Worm (Caenorhabditis elegans) whole organism, L4 larva: ENCODE results near the gene F07C3.16.

Experiments
- D1046.2 ChIP-seq: fragments of 200-800 bp; sonication (Bioruptor generic); IDR thresholded peaks from 2 replicates; pipeline ENCODE4 v1.3.6; 2022; ENCODE audit warnings: missing genetic modification characterization, missing compliant biosample characterization
- F10B5.3 ChIP-seq: sonication (generic microtip); optimal IDR thresholded peaks from 2 replicates; lab custom pipeline; 2016; ENCODE audit warnings: mild to moderate bottlenecking, missing genetic modification characterization, missing compliant biosample characterization
- R02D3.7 ChIP-seq: fragments of 150-350 bp; sonication (generic microtip); optimal IDR thresholded peaks from 3 replicates; lab custom pipeline; 2014; ENCODE audit warnings: missing biosample characterization, missing genetic modification characterization
- T26A8.4 ChIP-seq: fragments of 200-800 bp; sonication (Bioruptor generic); IDR thresholded peaks from 2 replicates; pipeline ENCODE4 v1.3.6; 2022; ENCODE audit warnings: missing genetic modification characterization, missing compliant biosample characterization
- Y48G9A.11 ChIP-seq: fragments of 200-800 bp; sonication (Bioruptor generic); IDR thresholded peaks from 2 replicates; pipeline ENCODE4 v1.3.6; 2022; ENCODE audit warnings: missing genetic modification reagents, missing genetic modification characterization, missing compliant biosample characterization
- ZK337.2 ChIP-seq: fragments of 200-800 bp; sonication (Bioruptor generic); IDR thresholded peaks from 2 replicates; pipeline ENCODE4 v1.3.6; 2022; ENCODE audit warnings: missing genetic modification reagents, missing genetic modification characterization, missing compliant biosample characterization
- aha-1 ChIP-seq: fragments of 150-350 bp; peaks from one replicate; lab custom pipeline; 2014; ENCODE audit warnings: missing biosample characterization, missing genetic modification characterization
- ama-1 ChIP-seq: fragments of 150-350 bp; optimal IDR thresholded peaks from 2 replicates; lab custom pipeline; 2014; ENCODE audit warnings: inconsistent platforms, mixed read lengths
- arid-1 ChIP-seq: fragments of 200-800 bp; sonication (Bioruptor generic); conservative IDR thresholded peaks from 2 replicates; pipeline ENCODE4 v1.3.6; 2022; ENCODE audit warnings: missing genetic modification reagents, missing genetic modification characterization, missing compliant biosample characterization
- ceh-20 ChIP-seq: fragments of 200-800 bp; sonication (Bioruptor generic); IDR thresholded peaks from 2 replicates; pipeline ENCODE4 v1.3.6; 2022; ENCODE audit warnings: missing genetic modification reagents, missing genetic modification characterization, missing compliant biosample characterization
- ceh-28 ChIP-seq: fragments of 150-350 bp; optimal IDR thresholded peaks from 2 replicates; lab custom pipeline; 2014; ENCODE audit warnings: missing biosample characterization, missing genetic modification reagents, missing genetic modification characterization
- ces-1 ChIP-seq: fragments of 150-350 bp; sonication (generic microtip); optimal IDR thresholded peaks from 4 replicates; lab custom pipeline; 2014; ENCODE audit warnings: missing biosample characterization, missing genetic modification reagents, missing genetic modification characterization
- cey-2 ChIP-seq: sonication (generic microtip); optimal IDR thresholded peaks from 3 replicates; lab custom pipeline; 2017; ENCODE audit warnings: missing genetic modification characterization, mild to moderate bottlenecking, missing compliant biosample characterization, antibody characterized with exemption, borderline replicate concordance; ENCODE audit not compliant: insufficient read depth
- daf-12 ChIP-seq: fragments of 150-350 bp; optimal IDR thresholded peaks from 2 replicates; lab custom pipeline; 2014; ENCODE audit warnings: missing biosample characterization, missing genetic modification reagents, missing genetic modification characterization
- daf-16 ChIP-seq, 3 experiments: sonication (generic microtip); optimal IDR thresholded peaks; 2 replicates each; lab custom pipeline; 2016 to 2017; ENCODE audit warnings: missing genetic modification characterization in 3 of 3, missing genetic modification reagents in 3 of 3, mild to moderate bottlenecking in 2 of 3, missing compliant biosample characterization in 2 of 3, missing biosample characterization in 1 of 3, moderate library complexity in 1 of 3
- daf-19 ChIP-seq: fragments of 200-800 bp; sonication (Bioruptor generic); conservative IDR thresholded peaks from 2 replicates; pipeline ENCODE4 v1.3.6; 2022; ENCODE audit warnings: missing genetic modification characterization, missing compliant biosample characterization
- dmd-9 ChIP-seq: fragments of 200-800 bp; sonication (Bioruptor generic); IDR thresholded peaks from 2 replicates; pipeline ENCODE4 v1.3.6; 2022; ENCODE audit warnings: missing genetic modification reagents, missing genetic modification characterization, missing compliant biosample characterization
- dpl-1 ChIP-seq: fragments of 150-350 bp; optimal IDR thresholded peaks from 2 replicates; lab custom pipeline; 2014; ENCODE audit warnings: missing biosample characterization, missing genetic modification reagents, missing genetic modification characterization
- dve-1 ChIP-seq: sonication (generic microtip); optimal IDR thresholded peaks from 2 replicates; lab custom pipeline; 2017; ENCODE audit warnings: antibody characterized with exemption, mild to moderate bottlenecking, missing genetic modification characterization, missing compliant biosample characterization; ENCODE audit not compliant: insufficient read depth
- egl-43 ChIP-seq: fragments of 200-800 bp; sonication (Bioruptor generic); IDR thresholded peaks from 2 replicates; pipeline ENCODE4 v1.3.6; 2022; ENCODE audit warnings: missing genetic modification reagents, missing genetic modification characterization, missing compliant biosample characterization
- fos-1 ChIP-seq: fragments of 150-350 bp; optimal IDR thresholded peaks from 2 replicates; lab custom pipeline; 2014; ENCODE audit warnings: missing biosample characterization, missing genetic modification characterization
- hif-1 ChIP-seq, 2 experiments: sonication (generic microtip); optimal IDR thresholded peaks; 2 replicates each; lab custom pipeline; 2016 to 2017; ENCODE audit warnings: missing compliant biosample characterization in 2 of 2, missing genetic modification characterization in 2 of 2, missing genetic modification reagents in 2 of 2, missing genotype in 2 of 2, mild to moderate bottlenecking in 1 of 2
- hlh-11 ChIP-seq: fragments of 200-800 bp; sonication (Bioruptor generic); optimal IDR thresholded peaks from 2 replicates; lab custom pipeline; 2018; ENCODE audit warnings: mild to moderate bottlenecking, missing genetic modification characterization, missing compliant biosample characterization
- hlh-30 ChIP-seq: sonication (generic microtip); optimal IDR thresholded peaks from 2 replicates; lab custom pipeline; 2017; ENCODE audit warnings: antibody characterized with exemption, mild to moderate bottlenecking, missing genetic modification characterization, missing compliant biosample characterization; ENCODE audit not compliant: insufficient read depth
- hmg-1.1 ChIP-seq: fragments of 200-800 bp; sonication (Bioruptor generic); IDR thresholded peaks from 2 replicates; pipeline ENCODE4 v1.3.6; 2022; ENCODE audit warnings: missing genetic modification reagents, missing genetic modification characterization, missing compliant biosample characterization
- lin-38 ChIP-seq: fragments of 200-800 bp; sonication (Bioruptor generic); IDR thresholded peaks from 2 replicates; pipeline ENCODE4 v1.3.6; 2022; ENCODE audit warnings: missing genetic modification reagents, missing genetic modification characterization, missing compliant biosample characterization
- lir-3 ChIP-seq: sonication (generic microtip); optimal IDR thresholded peaks from 2 replicates; lab custom pipeline; 2016; ENCODE audit warnings: mild to moderate bottlenecking, missing genetic modification characterization, missing compliant biosample characterization
- lsy-2 ChIP-seq, 2 experiments: fragments of 150-350 bp in 1 of 2; sonication (generic microtip) in 1 of 2; optimal IDR thresholded peaks; 2 replicates each; lab custom pipeline; 2014 to 2017; ENCODE audit warnings: missing biosample characterization in 2 of 2, missing genetic modification characterization in 2 of 2
- mep-1 ChIP-seq: fragments of 150-350 bp; sonication (generic microtip); optimal IDR thresholded peaks from 3 replicates; lab custom pipeline; 2014; ENCODE audit warnings: missing biosample characterization, missing genetic modification characterization
- mes-2 ChIP-seq: sonication (generic microtip); optimal IDR thresholded peaks from 2 replicates; lab custom pipeline; 2016; ENCODE audit warnings: missing genotype, mild to moderate bottlenecking, missing genetic modification characterization, missing compliant biosample characterization; ENCODE audit not compliant: poor library complexity, severe bottlenecking
- mxl-3 ChIP-seq: fragments of 200-800 bp; sonication (Bioruptor generic); optimal IDR thresholded peaks from 2 replicates; lab custom pipeline; 2018; ENCODE audit warnings: mild to moderate bottlenecking, missing genetic modification characterization, missing compliant biosample characterization
- nhr-10 ChIP-seq: fragments of 150-350 bp; optimal IDR thresholded peaks from 2 replicates; lab custom pipeline; 2014; ENCODE audit warnings: missing biosample characterization, missing genetic modification characterization
- nhr-102 ChIP-seq: sonication (generic microtip); optimal IDR thresholded peaks from 2 replicates; lab custom pipeline; 2016; ENCODE audit warnings: mild to moderate bottlenecking, missing genetic modification characterization, moderate library complexity, missing compliant biosample characterization
- nhr-11 ChIP-seq: fragments of 150-350 bp; optimal IDR thresholded peaks from 2 replicates; lab custom pipeline; 2014; ENCODE audit warnings: missing biosample characterization, missing genetic modification characterization
- nhr-111 ChIP-seq: fragments of 200-800 bp; sonication (Bioruptor generic); optimal IDR thresholded peaks from 2 replicates; lab custom pipeline; 2018; ENCODE audit warnings: mild to moderate bottlenecking, missing genetic modification characterization, missing compliant biosample characterization
- nhr-25 ChIP-seq: sonication (generic microtip); optimal IDR thresholded peaks from 2 replicates; lab custom pipeline; 2017; ENCODE audit warnings: missing genetic modification characterization, mild to moderate bottlenecking, missing compliant biosample characterization, antibody characterized with exemption, moderate library complexity, borderline replicate concordance; ENCODE audit not compliant: insufficient read depth
- nhr-28 ChIP-seq: fragments of 150-350 bp; optimal IDR thresholded peaks from 2 replicates; lab custom pipeline; 2014; ENCODE audit warnings: missing biosample characterization, missing genetic modification characterization
- nhr-6 ChIP-seq: fragments of 150-350 bp; optimal IDR thresholded peaks from 2 replicates; lab custom pipeline; 2014; ENCODE audit warnings: missing biosample characterization, missing genetic modification characterization
- pha-4 ChIP-seq, 2 experiments: fragments of 150-350 bp in 1 of 2; fragments of 200-800 bp in 1 of 2; sonication (Bioruptor generic) in 1 of 2; IDR thresholded peaks in 1 of 2; optimal IDR thresholded peaks in 1 of 2; 2 replicates each; pipeline versions ENCODE4 v1.3.6 to Lab custom; 2014 to 2022; ENCODE audit warnings: missing genetic modification characterization in 2 of 2, missing genetic modification reagents in 2 of 2, missing biosample characterization in 1 of 2, missing compliant biosample characterization in 1 of 2
- pqm-1 ChIP-seq: sonication (generic microtip); optimal IDR thresholded peaks from 2 replicates; lab custom pipeline; 2017; ENCODE audit warnings: missing biosample characterization, missing genetic modification characterization
- rbr-2 ChIP-seq: sonication (generic microtip); optimal IDR thresholded peaks from 2 replicates; lab custom pipeline; 2016; ENCODE audit warnings: missing genotype, missing genetic modification characterization, missing compliant biosample characterization
- set-16 ChIP-seq: fragments of 200-800 bp; sonication (Bioruptor generic); IDR thresholded peaks from 2 replicates; pipeline ENCODE4 v1.3.6; 2022; ENCODE audit warnings: missing genetic modification reagents, missing genetic modification characterization, missing compliant biosample characterization
- snpc-1.2 ChIP-seq: fragments of 200-800 bp; sonication (Bioruptor generic); IDR thresholded peaks from 2 replicates; pipeline ENCODE4 v1.3.6; 2022; ENCODE audit warnings: missing genetic modification reagents, missing genetic modification characterization, missing compliant biosample characterization
- snpc-4 ChIP-seq: fragments of 150-350 bp; optimal IDR thresholded peaks from 2 replicates; lab custom pipeline; 2014; ENCODE audit warnings: missing biosample characterization, missing genetic modification characterization
- spr-3 ChIP-seq: fragments of 200-800 bp; sonication (Bioruptor generic); optimal IDR thresholded peaks from 2 replicates; lab custom pipeline; 2018; ENCODE audit warnings: mild to moderate bottlenecking, missing genetic modification characterization, missing compliant biosample characterization
- tra-1 ChIP-seq: fragments of 200-800 bp; sonication (Bioruptor generic); IDR thresholded peaks from 2 replicates; pipeline ENCODE4 v1.3.6; 2022; ENCODE audit warnings: missing genetic modification reagents, missing genetic modification characterization, missing compliant biosample characterization
- unc-130 ChIP-seq: sonication (generic microtip); optimal IDR thresholded peaks from 2 replicates; lab custom pipeline; 2016; ENCODE audit warnings: missing genetic modification reagents, missing genetic modification characterization, missing compliant biosample characterization
- unc-62 ChIP-seq, 3 experiments: fragments of 150-350 bp in 1 of 3; sonication (generic microtip); optimal IDR thresholded peaks in 2 of 3; peaks in 1 of 3; 1 replicate in 1 of 3; 2 replicates in 2 of 3; lab custom pipeline; 2014 to 2017; ENCODE audit warnings: missing biosample characterization in 3 of 3, missing genetic modification characterization in 3 of 3, missing genetic modification reagents in 3 of 3, missing genotype in 1 of 3
- zip-2 ChIP-seq: fragments of 150-350 bp; optimal IDR thresholded peaks from 2 replicates; lab custom pipeline; 2014; ENCODE audit warnings: missing biosample characterization, missing genetic modification characterization

F07C3.16 gene

ce11 chrV:9220444-9220843, 36.9 kb downstream of the F07C3.16 start:
- no peak for TF ChIP-seq mxl-3 (GFP tag; lab: Kevin White, UChicago)
- no peak for TF ChIP-seq nhr-111 (GFP tag; lab: Kevin White, UChicago)
- no peak for TF ChIP-seq nhr-102
- no peak for TF ChIP-seq dmd-9 (GFP tag; lab: Robert Waterston, UW)
- TF ChIP-seq mep-1 (tag; lab: Kevin White, UChicago): peak; percentile 39
- no peak for TF ChIP-seq spr-3 (GFP tag; lab: Kevin White, UChicago)
- TF ChIP-seq mes-2: peak; percentile 72
- TF ChIP-seq egl-43 (GFP tag; lab: Robert Waterston, UW): no peak
- peak; percentile 64 for TF ChIP-seq nhr-6 (tag; lab: Kevin White, UChicago)
- no peak for TF ChIP-seq cey-2 (tag; lab: Kevin White, UChicago)
- TF ChIP-seq nhr-10 (tag; lab: Kevin White, UChicago): no peak
- peak; percentile 92 for TF ChIP-seq lin-38 (GFP tag; lab: Robert Waterston, UW)
- TF ChIP-seq ama-1: peak; percentile 8
- no peak for TF ChIP-seq T26A8.4 (GFP tag; lab: Robert Waterston, UW)
- no peak for TF ChIP-seq daf-19 (GFP tag; lab: Robert Waterston, UW)
- peak; percentile 69 for TF ChIP-seq hlh-30 (tag; lab: Kevin White, UChicago)
- no peak for TF ChIP-seq dve-1
- no peak for TF ChIP-seq daf-12 (tag; lab: Kevin White, UChicago)
- no peak for TF ChIP-seq Y48G9A.11 (GFP tag; lab: Robert Waterston, UW)
- no peak for TF ChIP-seq ces-1 (GFP tag; lab: Kevin White, UChicago)
- no peak for TF ChIP-seq daf-16 (GFP tag; optimal IDR thresholded peaks at IDR 0.05; lab: Kevin White, UChicago)
- TF ChIP-seq daf-16 (tag; optimal IDR thresholded peaks at IDR 0.05; lab: Kevin White, UChicago): no peak
- TF ChIP-seq hmg-1.1: no peak
- TF ChIP-seq D1046.2 (GFP tag; lab: Robert Waterston, UW): no peak
- peak in 1 of 2 experiments; percentile 51 for TF ChIP-seq lsy-2 (tag; optimal IDR thresholded peaks at IDR 0.05; lab: Kevin White, UChicago)
- no peak for TF ChIP-seq lir-3 (tag; lab: Kevin White, UChicago)
- no peak for TF ChIP-seq R02D3.7 (tag; lab: Kevin White, UChicago)
- TF ChIP-seq rbr-2 (tag; lab: Kevin White, UChicago): peak; percentile 27
- TF ChIP-seq nhr-11: no peak
- peak; percentile 37 for TF ChIP-seq nhr-28
- TF ChIP-seq snpc-1.2 (GFP tag; lab: Robert Waterston, UW): no peak
- TF ChIP-seq fos-1: no peak
- no peak for TF ChIP-seq arid-1 (GFP tag; lab: Robert Waterston, UW)
- TF ChIP-seq hlh-11 (tag; lab: Kevin White, UChicago): peak; percentile 16
- no peak for TF ChIP-seq ceh-28 (tag; lab: Kevin White, UChicago)
- TF ChIP-seq ZK337.2 (GFP tag; lab: Robert Waterston, UW): no peak
- peak; percentile 80 for TF ChIP-seq dpl-1
- peak; percentile 15 for TF ChIP-seq unc-130 (GFP tag; lab: Kevin White, UChicago)
- no peak for TF ChIP-seq zip-2 (tag; lab: Kevin White, UChicago)
- no peak for TF ChIP-seq set-16 (GFP tag; lab: Robert Waterston, UW)
- no peak for TF ChIP-seq pha-4 (GFP tag; IDR thresholded peaks at IDR 0.05; lab: Robert Waterston, UW)
- no peak for TF ChIP-seq pha-4 (tag; optimal IDR thresholded peaks at IDR 0.05; lab: Kevin White, UChicago)
- no peak for TF ChIP-seq tra-1 (GFP tag; lab: Robert Waterston, UW)
- no peak for TF ChIP-seq aha-1 (tag; lab: Kevin White, UChicago)
- no peak for TF ChIP-seq nhr-25 (tag; lab: Kevin White, UChicago)
- peak in 1 of 2 experiments; percentile 6 for TF ChIP-seq unc-62 (GFP tag; optimal IDR thresholded peaks at IDR 0.05 in 1 of 2; lab: Kevin White, UChicago)
- TF ChIP-seq unc-62 (tag; optimal IDR thresholded peaks at IDR 0.05; lab: Kevin White, UChicago): no peak
- no peak for TF ChIP-seq pqm-1 (tag; lab: Kevin White, UChicago)
- TF ChIP-seq hif-1 (tag; optimal IDR thresholded peaks at IDR 0.05; lab: Kevin White, UChicago): no peak
- TF ChIP-seq ceh-20: no peak
- no peak for TF ChIP-seq snpc-4
- TF ChIP-seq F10B5.3 (tag; lab: Kevin White, UChicago): no peak
